Worm (Caenorhabditis elegans) whole organism, young adult: ENCODE results near the gene clec-31.

Experiments
- B0336.3 ChIP-seq: fragments of 200-800 bp; sonication (Bioruptor generic); IDR thresholded peaks from 2 replicates; pipeline ENCODE4 v1.3.6; 2022; ENCODE audit warnings: missing genetic modification characterization, missing compliant biosample characterization
- D2030.7 ChIP-seq: fragments of 200-800 bp; sonication (Bioruptor generic); IDR thresholded peaks from 2 replicates; pipeline ENCODE4 v1.3.6; 2022; ENCODE audit warnings: missing genetic modification reagents, missing genetic modification characterization, missing compliant biosample characterization
- F57C9.4 ChIP-seq: sonication (generic microtip); optimal IDR thresholded peaks from 2 replicates; lab custom pipeline; 2017; ENCODE audit warnings: mild to moderate bottlenecking, missing genetic modification characterization, missing compliant biosample characterization
- T07F8.4 ChIP-seq: sonication (generic microtip); optimal IDR thresholded peaks from 2 replicates; lab custom pipeline; 2016; ENCODE audit warnings: mild to moderate bottlenecking, missing genetic modification characterization, moderate library complexity, missing compliant biosample characterization
- Y53F4B.3 ChIP-seq: fragments of 200-800 bp; sonication (Bioruptor generic); IDR thresholded peaks from 2 replicates; pipeline ENCODE4 v1.3.6; 2022; ENCODE audit warnings: missing genetic modification reagents, missing genetic modification characterization, missing compliant biosample characterization
- Y67H2A.10 ChIP-seq: fragments of 200-800 bp; sonication (Bioruptor generic); conservative IDR thresholded peaks from 2 replicates; pipeline ENCODE4 v1.3.6; 2022; ENCODE audit warnings: missing genetic modification reagents, missing genetic modification characterization, missing compliant biosample characterization
- Y79H2A.3 ChIP-seq: fragments of 200-800 bp; sonication (Bioruptor generic); conservative IDR thresholded peaks from 2 replicates; pipeline ENCODE4 v1.3.6; 2022; ENCODE audit warnings: missing genetic modification reagents, missing genetic modification characterization, missing compliant biosample characterization
- akir-1 ChIP-seq: fragments of 200-800 bp; sonication (Bioruptor generic); optimal IDR thresholded peaks from 2 replicates; lab custom pipeline; 2018; ENCODE audit warnings: mild to moderate bottlenecking, missing genetic modification characterization, moderate library complexity, missing compliant biosample characterization
- aptf-2 ChIP-seq: fragments of 200-800 bp; sonication (Bioruptor generic); conservative IDR thresholded peaks from 2 replicates; pipeline ENCODE4 v1.3.6; 2022; ENCODE audit warnings: missing genetic modification reagents, missing genetic modification characterization, missing compliant biosample characterization
- aptf-3 ChIP-seq: fragments of 200-800 bp; sonication (Bioruptor generic); IDR thresholded peaks from 2 replicates; pipeline ENCODE4 v1.3.6; 2022; ENCODE audit warnings: missing genetic modification characterization, missing compliant biosample characterization
- atf-7 ChIP-seq: sonication (generic microtip); optimal IDR thresholded peaks from 2 replicates; lab custom pipeline; 2017; ENCODE audit warnings: mild to moderate bottlenecking, missing genetic modification characterization, missing compliant biosample characterization
- attf-5 ChIP-seq: fragments of 200-800 bp; sonication (Bioruptor generic); optimal IDR thresholded peaks from 2 replicates; lab custom pipeline; 2018; ENCODE audit warnings: mild to moderate bottlenecking, missing genetic modification characterization, missing compliant biosample characterization
- cebp-1 ChIP-seq, 2 experiments: fragments of 200-800 bp in 1 of 2; sonication (Bioruptor generic) in 1 of 2; sonication (generic microtip) in 1 of 2; IDR thresholded peaks in 1 of 2; optimal IDR thresholded peaks in 1 of 2; 2 replicates each; pipeline versions ENCODE4 v1.3.6 to Lab custom; 2017 to 2022; ENCODE audit warnings: missing compliant biosample characterization in 2 of 2, missing genetic modification characterization in 2 of 2, mild to moderate bottlenecking in 1 of 2, missing genetic modification reagents in 1 of 2, moderate library complexity in 1 of 2
- ceh-27 ChIP-seq: fragments of 200-800 bp; sonication (Bioruptor generic); optimal IDR thresholded peaks from 2 replicates; lab custom pipeline; 2018; ENCODE audit warnings: mild to moderate bottlenecking, missing genetic modification characterization, moderate library complexity, missing compliant biosample characterization
- ceh-40 ChIP-seq: fragments of 200-800 bp; sonication (Bioruptor generic); IDR thresholded peaks from 2 replicates; pipeline ENCODE4 v1.3.6; 2022; ENCODE audit warnings: missing genetic modification characterization, missing compliant biosample characterization
- chd-7 ChIP-seq: sonication (generic microtip); optimal IDR thresholded peaks from 2 replicates; lab custom pipeline; 2016; ENCODE audit warnings: mild to moderate bottlenecking, missing genetic modification characterization, moderate library complexity, missing compliant biosample characterization
- dox-1 ChIP-seq: fragments of 200-800 bp; sonication (Bioruptor generic); IDR thresholded peaks from 2 replicates; pipeline ENCODE4 v1.3.6; 2022; ENCODE audit warnings: missing genetic modification reagents, missing genetic modification characterization, missing compliant biosample characterization
- dpff-1 ChIP-seq: sonication (generic microtip); optimal IDR thresholded peaks from 2 replicates; lab custom pipeline; 2017; ENCODE audit warnings: mild to moderate bottlenecking, missing genetic modification characterization, missing compliant biosample characterization
- egrh-3 ChIP-seq: fragments of 200-800 bp; sonication (Bioruptor generic); IDR thresholded peaks from 2 replicates; pipeline ENCODE4 v1.3.6; 2022; ENCODE audit warnings: missing genetic modification reagents, missing genetic modification characterization, missing compliant biosample characterization
- hmg-20 ChIP-seq: fragments of 200-800 bp; sonication (Bioruptor generic); IDR thresholded peaks from 2 replicates; pipeline ENCODE4 v1.3.6; 2022; ENCODE audit warnings: missing genetic modification reagents, missing genetic modification characterization, missing compliant biosample characterization
- hsf-1 ChIP-seq: fragments of 200-800 bp; sonication (Bioruptor generic); IDR thresholded peaks from 2 replicates; pipeline ENCODE4 v1.3.6; 2022; ENCODE audit warnings: missing genetic modification reagents, missing genetic modification characterization, missing compliant biosample characterization
- lag-1 ChIP-seq: fragments of 200-800 bp; sonication (Bioruptor generic); IDR thresholded peaks from 2 replicates; pipeline ENCODE4 v1.3.6; 2022; ENCODE audit warnings: missing genetic modification reagents, missing genetic modification characterization, missing compliant biosample characterization
- lin-35 ChIP-seq, 3 experiments: fragments of 150-350 bp in 2 of 3; sonication (generic microtip) in 1 of 3; optimal IDR thresholded peaks; 2 replicates each; lab custom pipeline; 2014 to 2018; ENCODE audit warnings: missing biosample characterization in 3 of 3, missing genetic modification characterization in 3 of 3, missing genetic modification reagents in 3 of 3
- madf-3 ChIP-seq: fragments of 200-800 bp; sonication (Bioruptor generic); IDR thresholded peaks from 2 replicates; pipeline ENCODE4 v1.3.6; 2022; ENCODE audit warnings: missing genetic modification reagents, missing genetic modification characterization, missing compliant biosample characterization
- nhr-120 ChIP-seq: fragments of 200-800 bp; sonication (Bioruptor generic); IDR thresholded peaks from 2 replicates; pipeline ENCODE4 v1.3.6; 2022; ENCODE audit warnings: missing genetic modification characterization, missing compliant biosample characterization
- nhr-27 ChIP-seq: fragments of 200-800 bp; sonication (Bioruptor generic); optimal IDR thresholded peaks from 2 replicates; lab custom pipeline; 2018; ENCODE audit warnings: mild to moderate bottlenecking, missing genetic modification characterization, moderate library complexity, missing compliant biosample characterization
- nhr-80 ChIP-seq: sonication (generic microtip); optimal IDR thresholded peaks from 2 replicates; lab custom pipeline; 2016; ENCODE audit warnings: missing genetic modification characterization, missing compliant biosample characterization
- rec-8 ChIP-seq, 2 experiments: sonication (generic microtip); optimal IDR thresholded peaks; 2 replicates each; lab custom pipeline; 2016; ENCODE audit warnings: mild to moderate bottlenecking in 2 of 2, missing genetic modification characterization in 2 of 2, missing genetic modification reagents in 2 of 2, missing genotype in 2 of 2, missing biosample characterization in 1 of 2, missing compliant biosample characterization in 1 of 2, moderate library complexity in 1 of 2
- repo-1 ChIP-seq: sonication (generic microtip); optimal IDR thresholded peaks from 2 replicates; lab custom pipeline; 2017; ENCODE audit warnings: mild to moderate bottlenecking, missing genetic modification characterization, missing compliant biosample characterization
- sea-2 ChIP-seq: fragments of 200-800 bp; sonication (Bioruptor generic); IDR thresholded peaks from 2 replicates; pipeline ENCODE4 v1.3.6; 2022; ENCODE audit warnings: missing genetic modification characterization, missing compliant biosample characterization
- snpc-3.4 ChIP-seq: sonication (generic microtip); optimal IDR thresholded peaks from 2 replicates; lab custom pipeline; 2017; ENCODE audit warnings: missing genetic modification characterization, mild to moderate bottlenecking, missing compliant biosample characterization, antibody characterized with exemption, moderate library complexity, missing genotype, missing genetic modification reagents
- snpc-4 ChIP-seq, 5 experiments: fragments of 150-350 bp in 1 of 5; sonication (generic microtip) in 4 of 5; optimal IDR thresholded peaks; 2 replicates each; lab custom pipeline; 2014 to 2018; ENCODE audit warnings: missing genetic modification characterization in 5 of 5, missing biosample characterization in 3 of 5, antibody characterized with exemption in 2 of 5, mild to moderate bottlenecking in 2 of 5, missing compliant biosample characterization in 2 of 5, missing genotype in 2 of 5, moderate library complexity in 2 of 5, missing genetic modification reagents in 1 of 5
- somi-1 ChIP-seq: fragments of 200-800 bp; sonication (Bioruptor generic); optimal IDR thresholded peaks from 2 replicates; lab custom pipeline; 2018; ENCODE audit warnings: mild to moderate bottlenecking, missing genetic modification characterization, missing compliant biosample characterization
- tbx-9 ChIP-seq: sonication (generic microtip); optimal IDR thresholded peaks from 2 replicates; lab custom pipeline; 2016; ENCODE audit warnings: borderline replicate concordance, missing genetic modification characterization, inconsistent platforms, missing compliant biosample characterization
- tlf-1 ChIP-seq: fragments of 200-800 bp; sonication (Bioruptor generic); optimal IDR thresholded peaks from 2 replicates; lab custom pipeline; 2018; ENCODE audit warnings: mild to moderate bottlenecking, missing genetic modification characterization, missing compliant biosample characterization
- unc-130 ChIP-seq: sonication (generic microtip); optimal IDR thresholded peaks from 2 replicates; lab custom pipeline; 2016; ENCODE audit warnings: missing genetic modification reagents, missing genetic modification characterization, missing compliant biosample characterization
- ztf-22 ChIP-seq: fragments of 200-800 bp; sonication (Bioruptor generic); optimal IDR thresholded peaks from 2 replicates; lab custom pipeline; 2018; ENCODE audit warnings: mild to moderate bottlenecking, missing genetic modification characterization, moderate library complexity, missing compliant biosample characterization
- ztf-25 ChIP-seq: fragments of 200-800 bp; sonication (Bioruptor generic); IDR thresholded peaks from 2 replicates; pipeline ENCODE4 v1.3.6; 2022; ENCODE audit warnings: missing genetic modification reagents, missing genetic modification characterization, missing compliant biosample characterization
- ztf-28 ChIP-seq: fragments of 200-800 bp; sonication (Bioruptor generic); IDR thresholded peaks from 2 replicates; pipeline ENCODE4 v1.3.6; 2022; ENCODE audit warnings: missing genetic modification reagents, missing genetic modification characterization, missing compliant biosample characterization
- ztf-6 ChIP-seq: fragments of 200-800 bp; sonication (Bioruptor generic); IDR thresholded peaks from 2 replicates; pipeline ENCODE4 v1.3.6; 2022; ENCODE audit warnings: missing genetic modification reagents, missing genetic modification characterization, missing compliant biosample characterization

clec-31 gene

ce11 chrV:16857977-16858479 lies at the start of gene clec-31, which contains the start of gene clec-22:
Gene clec-31 (minus strand): TSS chrV:16858077.
Gene clec-22 (plus strand): TSS chrV:16858429.
- TF ChIP-seq chd-7 (tag; lab: Kevin White, UChicago) (no peak), lin-35 (GFP tag; optimal IDR thresholded peaks at IDR 0.05; lab: Kevin White, UChicago) (no peak), sea-2 (GFP tag; lab: Robert Waterston, UW) (no peak), attf-5 (no peak), aptf-2 (GFP tag; lab: Robert Waterston, UW) (no peak), nhr-120 (no peak), ztf-28 (no peak), F57C9.4 (tag; lab: Kevin White, UChicago) (no peak), egrh-3 (GFP tag; lab: Robert Waterston, UW) (no peak), dox-1 (GFP tag; lab: Robert Waterston, UW) (no peak), rec-8 (tag; optimal IDR thresholded peaks at IDR 0.05; lab: Kevin White, UChicago) (no peak), hmg-20 (GFP tag; lab: Robert Waterston, UW) (no peak), Y79H2A.3 (GFP tag; lab: Robert Waterston, UW) (no peak)

- TF ChIP-seq Y53F4B.3 (GFP tag; lab: Robert Waterston, UW) (no peak), ztf-22 (GFP tag; lab: Kevin White, UChicago) (no peak), repo-1 (no peak), atf-7 (no peak), tbx-9 (no peak), ceh-40 (GFP tag; lab: Robert Waterston, UW) (no peak), cebp-1 (GFP tag; IDR thresholded peaks at IDR 0.05; lab: Robert Waterston, UW) (no peak), cebp-1 (tag; optimal IDR thresholded peaks at IDR 0.05; lab: Kevin White, UChicago) (no peak), nhr-80 (tag; lab: Kevin White, UChicago) (no peak), rec-8 (tag; optimal IDR thresholded peaks at IDR 0.05; lab: Kevin White, UChicago) (no peak), akir-1 (no peak), hsf-1 (GFP tag; lab: Robert Waterston, UW) (no peak), sea-2 (GFP tag; lab: Robert Waterston, UW) (no peak), madf-3 (GFP tag; lab: Robert Waterston, UW) (no peak), dpff-1 (tag; lab: Kevin White, UChicago) (no peak), tlf-1 (no peak), unc-130 (GFP tag; lab: Kevin White, UChicago) (no peak), aptf-3 (GFP tag; lab: Robert Waterston, UW) (no peak), ztf-6 (no peak), T07F8.4 (tag; lab: Kevin White, UChicago) (no peak)
- TF ChIP-seq, all 124 proteins: peak for 0
These were observed 46.7 kb upstream of the clec-31 start, which contains the start of gene nhr-262 for ce11 chrV:16904612-16905011. Gene nhr-262 (plus strand): TSS chrV:16904912.

ce11 chrV:16902726-16903125 lies 44.8 kb upstream of the clec-31 start, which contains the start of gene srd-68:
Gene srd-68 (minus strand): TSS chrV:16902826.
- TF ChIP-seq snpc-3.4 (tag; lab: Kevin White, UChicago), result no peak
- TF ChIP-seq ztf-25 (GFP tag; lab: Robert Waterston, UW), result no peak
- TF ChIP-seq aptf-2 (GFP tag; lab: Robert Waterston, UW), result no peak
- TF ChIP-seq snpc-4 (GFP tag; optimal IDR thresholded peaks at IDR 0.05; lab: Kevin White, UChicago), result no peak
- TF ChIP-seq snpc-4 (tag; optimal IDR thresholded peaks at IDR 0.05; lab: Kevin White, UChicago), result no peak
- TF ChIP-seq D2030.7 (GFP tag; lab: Robert Waterston, UW), result no peak
- TF ChIP-seq ceh-27 (GFP tag; lab: Kevin White, UChicago), result no peak
- no peak for TF ChIP-seq B0336.3 (GFP tag; lab: Robert Waterston, UW)
- no peak for TF ChIP-seq lag-1
- no peak for TF ChIP-seq aptf-3 (GFP tag; lab: Robert Waterston, UW)
- TF ChIP-seq Y67H2A.10 (GFP tag; lab: Robert Waterston, UW), result no peak
- TF ChIP-seq somi-1 (GFP tag; lab: Kevin White, UChicago), result no peak
- TF ChIP-seq nhr-27 (tag; lab: Kevin White, UChicago), result no peak
